Worm (Caenorhabditis elegans) whole organism, L4/young adult: ENCODE measurements around the gene skr-18.
"Not testable (repeated sequence)": the region's sequence is repeated elsewhere in the genome, so short reads cannot be mapped to it uniquely, and the experiment has no call there.

Experiments used
- dao-5 ChIP-seq: sonication (generic microtip); optimal IDR thresholded peaks from 2 replicates; lab custom pipeline; 2016; ENCODE audit warnings: missing genotype, missing genetic modification characterization, moderate library complexity, missing compliant biosample characterization
- him-1 ChIP-seq: sonication (generic microtip); optimal IDR thresholded peaks from 2 replicates; lab custom pipeline; 2016; ENCODE audit warnings: missing genotype, missing genetic modification reagents, missing genetic modification characterization, missing compliant biosample characterization

DNA sequence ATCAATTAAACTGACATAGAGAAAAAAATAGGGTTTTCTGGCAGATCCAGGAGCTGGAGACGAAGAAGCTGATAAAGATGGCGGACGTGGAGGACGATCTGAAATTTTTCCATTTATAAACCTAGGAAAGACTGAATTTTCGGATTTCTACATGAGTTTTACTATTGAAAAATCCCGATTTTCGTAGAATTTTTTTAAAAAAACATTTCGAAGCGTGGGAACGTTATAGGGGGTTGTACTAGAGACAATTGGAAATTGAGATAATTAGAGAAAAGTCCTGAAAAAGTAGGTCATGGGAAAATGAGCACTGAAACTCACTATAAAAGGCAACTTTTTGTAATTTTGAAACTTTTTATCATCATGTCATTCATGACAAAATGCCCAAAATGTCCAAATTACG, 24.2 kb downstream of the skr-18 start, which contains the start of gene F56B3.9:
- TF ChIP-seq him-1, dao-5: not testable (repeated sequence)
